Worm (Caenorhabditis elegans): ENCODE data around the gene F48G7.10.

DNA sequence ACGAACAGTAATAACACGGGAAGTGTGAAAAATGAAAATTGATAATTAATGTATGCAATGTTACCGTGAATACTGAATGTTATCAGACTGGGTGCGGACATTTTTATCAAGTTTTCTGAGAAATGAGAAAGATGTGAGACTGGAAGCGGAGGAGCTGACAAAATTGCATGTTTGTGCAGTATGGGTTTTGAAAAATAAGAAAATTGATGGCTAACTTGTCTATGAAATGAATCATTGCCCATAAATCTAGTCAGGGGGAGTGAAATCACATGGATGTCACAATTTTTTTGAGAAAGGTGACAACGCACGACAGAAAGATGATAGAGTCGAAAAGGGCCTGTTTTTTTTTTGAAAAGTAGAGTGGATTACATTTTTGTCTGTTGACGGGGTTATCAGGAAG lies 36.6 kb upstream of the F48G7.10 start, which contains the start of gene sru-24:
- TF ChIP-seq him-1 (tag; optimal IDR thresholded peaks at IDR 0.05) (no peak), dao-5 (tag; optimal IDR thresholded peaks at IDR 0.05) (no peak), W03F9.2 (tag; optimal IDR thresholded peaks at IDR 0.05) (no peak)
